Fruit fly (Drosophila melanogaster): Measurements from ENCODE around the gene eIF4G2.

DNA sequence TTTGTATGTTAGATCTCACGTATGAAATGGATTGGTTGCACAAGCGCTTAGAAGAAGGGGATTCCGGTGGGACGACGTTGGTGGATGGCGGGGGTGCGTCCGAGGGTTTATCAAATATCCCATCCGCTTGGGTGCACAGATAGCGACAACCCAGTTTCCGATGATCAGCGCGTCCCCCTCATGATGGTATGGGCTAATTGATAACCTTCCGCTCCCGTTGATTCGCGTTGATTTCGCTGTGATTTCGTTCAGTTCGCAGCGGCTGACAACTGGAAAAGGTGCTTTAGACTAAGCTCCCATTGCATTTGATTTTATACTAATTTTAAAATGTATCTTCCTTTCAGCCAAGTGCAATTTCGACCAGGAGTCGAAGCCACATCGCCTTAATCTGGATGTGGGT, 29.5 kb downstream of the eIF4G2 start:
- TF ChIP-seq h (GFP tag; optimal IDR thresholded peaks at IDR 0.05) (no peak), ey (GFP tag; optimal IDR thresholded peaks at IDR 0.05) (no peak), fru (GFP tag; optimal IDR thresholded peaks at IDR 0.05) (no peak)

Data from whole organism, wandering third instar larva.